Worm (Caenorhabditis elegans): ENCODE results near the gene mcm-6.

The mcm-6 gene

DNA sequence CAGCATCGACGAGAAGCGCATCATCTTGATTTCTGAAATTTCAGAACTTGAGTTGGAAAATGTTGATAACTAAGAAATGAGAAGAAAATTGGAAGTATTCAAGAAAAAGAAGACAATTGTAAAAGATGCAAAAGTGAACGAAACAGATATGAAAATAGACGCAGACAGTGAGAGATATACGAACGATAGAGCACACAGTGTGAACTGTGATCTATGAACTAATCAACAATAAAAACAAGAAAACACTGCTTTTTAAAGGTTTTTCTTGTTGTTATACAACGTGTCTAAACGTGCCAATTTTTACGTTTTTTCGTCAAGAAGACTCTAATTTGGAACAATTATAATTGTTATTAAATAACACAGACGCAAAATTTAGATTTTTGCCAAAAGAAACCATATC, 41.3 kb upstream of the mcm-6 start, which contains the start of gene ech-6:
ech-6 (minus strand) TSS at position 32 of the 400 bp plus-strand sequence.
- no peak for TF ChIP-seq spr-3 (GFP tag; optimal IDR thresholded peaks at IDR 0.05)
- TF ChIP-seq arid-1 (GFP tag; conservative IDR thresholded peaks at IDR 0.05): no peak
- no peak for TF ChIP-seq F10B5.3 (tag; optimal IDR thresholded peaks at IDR 0.05)
- no peak for TF ChIP-seq ztf-11 (tag; optimal IDR thresholded peaks at IDR 0.05)
- TF ChIP-seq daf-8 (GFP tag; IDR thresholded peaks at IDR 0.05): no peak
- no peak for TF ChIP-seq dmd-9 (GFP tag; IDR thresholded peaks at IDR 0.05)
- TF ChIP-seq lin-13 (GFP tag; optimal IDR thresholded peaks at IDR 0.05): no peak
- peak; percentile 1 for TF ChIP-seq mes-2 (tag; optimal IDR thresholded peaks at IDR 0.05; ENCODE audit: poor library complexity, severe bottlenecking)
- no peak for TF ChIP-seq lir-3 (tag; optimal IDR thresholded peaks at IDR 0.05)
- TF ChIP-seq duxl-1 (tag; optimal IDR thresholded peaks at IDR 0.05; ENCODE audit: poor library complexity): no peak
- no peak for TF ChIP-seq daf-12 (tag; optimal IDR thresholded peaks at IDR 0.05)
- TF ChIP-seq nhr-10 (tag; optimal IDR thresholded peaks at IDR 0.05): no peak
- no peak for TF ChIP-seq ama-1 (optimal IDR thresholded peaks at IDR 0.05)
- no peak for TF ChIP-seq gei-8 (GFP tag; optimal IDR thresholded peaks at IDR 0.05)
- peak in 1 of 2 experiments; percentile 71 for TF ChIP-seq lsy-2 (tag; optimal IDR thresholded peaks at IDR 0.05)
- no peak for TF ChIP-seq ceh-62 (tag; optimal IDR thresholded peaks at IDR 0.05)
- TF ChIP-seq nhr-28 (tag; optimal IDR thresholded peaks at IDR 0.05): peak; percentile 11
- no peak for TF ChIP-seq mxl-3 (GFP tag; optimal IDR thresholded peaks at IDR 0.05)
- TF ChIP-seq spr-1 (tag; optimal IDR thresholded peaks at IDR 0.05): no peak
- TF ChIP-seq ctbp-1 (GFP tag; IDR thresholded peaks at IDR 0.05): no peak
- no peak for TF ChIP-seq daf-19 (GFP tag; conservative IDR thresholded peaks at IDR 0.05)
- no peak for TF ChIP-seq fos-1 (tag; optimal IDR thresholded peaks at IDR 0.05)
- no peak for TF ChIP-seq saeg-2 (GFP tag; IDR thresholded peaks at IDR 0.05)
- TF ChIP-seq zfp-2 (tag; optimal IDR thresholded peaks at IDR 0.05): no peak
- TF ChIP-seq pqm-1 (tag; optimal IDR thresholded peaks at IDR 0.05): peak; percentile 11
- TF ChIP-seq nhr-41 (GFP tag; IDR thresholded peaks at IDR 0.05): no peak
- TF ChIP-seq F44E2.7 (GFP tag; IDR thresholded peaks at IDR 0.05): no peak
- TF ChIP-seq Y75B8A.6 (GFP tag; IDR thresholded peaks at IDR 0.05): no peak
- no peak for TF ChIP-seq R02D3.7 (tag; optimal IDR thresholded peaks at IDR 0.05)
- no peak for TF ChIP-seq ceh-28 (tag; optimal IDR thresholded peaks at IDR 0.05)
- no peak for TF ChIP-seq nhr-6 (tag; optimal IDR thresholded peaks at IDR 0.05)
- TF ChIP-seq rbr-2 (tag; optimal IDR thresholded peaks at IDR 0.05): no peak
- TF ChIP-seq tag-97 (GFP tag; IDR thresholded peaks at IDR 0.05): no peak
- TF ChIP-seq Y48G9A.11 (GFP tag; IDR thresholded peaks at IDR 0.05): no peak
- peak; percentile 32 for TF ChIP-seq dpl-1 (GFP tag; optimal IDR thresholded peaks at IDR 0.05)
- TF ChIP-seq lin-1 (GFP tag; IDR thresholded peaks at IDR 0.05): 0 out of 2 replicates have a peak, but pooled peaks have one; percentile 29
- TF ChIP-seq mdt-29 (GFP tag; IDR thresholded peaks at IDR 0.05): no peak
- TF ChIP-seq ceh-82 (tag; optimal IDR thresholded peaks at IDR 0.05): no peak
- peak; percentile 11; the same call in 1 of the 2 replicates for TF ChIP-seq hmg-1.1 (GFP tag; IDR thresholded peaks at IDR 0.05)
- TF ChIP-seq vab-7 (GFP tag; IDR thresholded peaks at IDR 0.05): no peak
- no peak for TF ChIP-seq snpc-1.2 (GFP tag; IDR thresholded peaks at IDR 0.05)
- TF ChIP-seq egl-27 (tag; optimal IDR thresholded peaks at IDR 0.05): no peak
- TF ChIP-seq zag-1 (tag; optimal IDR thresholded peaks at IDR 0.05): no peak
- TF ChIP-seq ceh-20 (GFP tag; IDR thresholded peaks at IDR 0.05): no peak
- TF ChIP-seq nhr-48 (tag; optimal IDR thresholded peaks at IDR 0.05): peak; percentile 11
- TF ChIP-seq zip-11 (GFP tag; IDR thresholded peaks at IDR 0.05): no peak
- TF ChIP-seq hif-1 (tag; optimal IDR thresholded peaks at IDR 0.05): peak in 1 of 2 experiments; percentile 42
- no peak for TF ChIP-seq jun-1 (tag; optimal IDR thresholded peaks at IDR 0.05)
- no peak for TF ChIP-seq zfp-3 (GFP tag; conservative IDR thresholded peaks at IDR 0.05)
- TF ChIP-seq ZK546.5 (tag; optimal IDR thresholded peaks at IDR 0.05): no peak
- no peak for TF ChIP-seq lin-39 (tag; optimal IDR thresholded peaks at IDR 0.05)
- no peak for TF ChIP-seq aly-2 (tag; optimal IDR thresholded peaks at IDR 0.05)
- no peak for TF ChIP-seq cey-2 (tag; optimal IDR thresholded peaks at IDR 0.05; ENCODE audit: borderline replicate concordance, insufficient read depth)
